Worm (Caenorhabditis elegans) whole organism, L3 larva: ENCODE data around the gene F49E8.8.
A peak's percentile ranks its signal among the peaks of the same experiment; 100 is the strongest.

Source experiments
- R02D3.7 ChIP-seq: fragments of 150-350 bp; optimal IDR thresholded peaks from 2 replicates; lab custom pipeline; 2014; ENCODE audit warnings: missing biosample characterization, missing genetic modification characterization
- aly-2 ChIP-seq: fragments of 150-350 bp; optimal IDR thresholded peaks from 2 replicates; lab custom pipeline; 2014; ENCODE audit warnings: missing biosample characterization, missing genetic modification characterization
- ama-1 ChIP-seq: fragments of 150-350 bp; optimal IDR thresholded peaks from 2 replicates; lab custom pipeline; 2018
- ceh-16 ChIP-seq: sonication (generic microtip); optimal IDR thresholded peaks from 2 replicates; lab custom pipeline; 2017; ENCODE audit warnings: missing biosample characterization, missing genetic modification characterization
- ceh-28 ChIP-seq: fragments of 150-350 bp; optimal IDR thresholded peaks from 2 replicates; lab custom pipeline; 2014; ENCODE audit warnings: missing biosample characterization, missing genetic modification reagents, missing genetic modification characterization
- ceh-9 ChIP-seq: sonication (generic microtip); optimal IDR thresholded peaks from 2 replicates; lab custom pipeline; 2018; ENCODE audit warnings: missing biosample characterization, missing genetic modification characterization
- daf-12 ChIP-seq: fragments of 150-350 bp; optimal IDR thresholded peaks from 2 replicates; lab custom pipeline; 2014; ENCODE audit warnings: missing biosample characterization, missing genetic modification reagents, missing genetic modification characterization
- egl-27 ChIP-seq: sonication (generic microtip); optimal IDR thresholded peaks from 4 replicates; lab custom pipeline; 2017; ENCODE audit warnings: missing biosample characterization, missing genetic modification reagents, missing genetic modification characterization
- egl-5 ChIP-seq: fragments of 150-350 bp; optimal IDR thresholded peaks from 2 replicates; lab custom pipeline; 2017; ENCODE audit warnings: missing biosample characterization, missing genetic modification reagents, missing genetic modification characterization, inconsistent platforms
- elt-2 ChIP-seq: sonication (generic microtip); optimal IDR thresholded peaks from 2 replicates; lab custom pipeline; 2016; ENCODE audit warnings: missing genetic modification reagents, mild to moderate bottlenecking, missing genetic modification characterization, missing compliant biosample characterization
- elt-3 ChIP-seq, 3 experiments: fragments of 150-350 bp in 1 of 3; sonication (generic microtip) in 2 of 3; optimal IDR thresholded peaks; 2 replicates in 2 of 3; 4 replicates in 1 of 3; lab custom pipeline; 2014 to 2017; ENCODE audit warnings: missing biosample characterization in 3 of 3, missing genetic modification characterization in 3 of 3
- eor-1 ChIP-seq, 2 experiments: fragments of 150-350 bp; optimal IDR thresholded peaks; 2 replicates each; lab custom pipeline; 2014 to 2018; ENCODE audit warnings: missing biosample characterization in 2 of 2, missing genetic modification characterization in 2 of 2
- fkh-10 ChIP-seq: sonication (generic microtip); optimal IDR thresholded peaks from 2 replicates; lab custom pipeline; 2017; ENCODE audit warnings: missing biosample characterization, missing genetic modification reagents, missing genetic modification characterization
- fkh-2 ChIP-seq: fragments of 150-350 bp; optimal IDR thresholded peaks from 2 replicates; lab custom pipeline; 2014; ENCODE audit warnings: missing biosample characterization, missing genetic modification reagents, missing genetic modification characterization
- hmg-11 ChIP-seq: sonication (generic microtip); optimal IDR thresholded peaks from 2 replicates; lab custom pipeline; 2016; ENCODE audit warnings: missing genetic modification characterization, missing compliant biosample characterization
- jun-1 ChIP-seq: fragments of 150-350 bp; optimal IDR thresholded peaks from 2 replicates; lab custom pipeline; 2014; ENCODE audit warnings: missing biosample characterization, missing genetic modification reagents, missing genetic modification characterization
- lin-15B ChIP-seq: fragments of 150-350 bp; optimal IDR thresholded peaks from 2 replicates; lab custom pipeline; 2014; ENCODE audit warnings: missing biosample characterization, missing genetic modification characterization
- lin-39 ChIP-seq: fragments of 150-350 bp; optimal IDR thresholded peaks from 2 replicates; lab custom pipeline; 2018; ENCODE audit warnings: missing biosample characterization, missing genetic modification reagents, missing genetic modification characterization
- lsy-12 ChIP-seq: sonication (generic microtip); optimal IDR thresholded peaks from 2 replicates; lab custom pipeline; 2016; ENCODE audit warnings: mild to moderate bottlenecking, missing genetic modification characterization, missing compliant biosample characterization
- mdl-1 ChIP-seq: fragments of 150-350 bp; optimal IDR thresholded peaks from 2 replicates; lab custom pipeline; 2014; ENCODE audit warnings: missing biosample characterization, missing genetic modification characterization
- nfya-1 ChIP-seq: sonication (generic microtip); optimal IDR thresholded peaks from 2 replicates; lab custom pipeline; 2017; ENCODE audit warnings: missing genetic modification characterization, mild to moderate bottlenecking, missing compliant biosample characterization, antibody characterized with exemption, moderate library complexity; ENCODE audit not compliant: insufficient read depth
- nhr-11 ChIP-seq: fragments of 150-350 bp; optimal IDR thresholded peaks from 2 replicates; lab custom pipeline; 2014; ENCODE audit warnings: missing biosample characterization, missing genetic modification characterization
- nhr-12 ChIP-seq: fragments of 150-350 bp; optimal IDR thresholded peaks from 2 replicates; lab custom pipeline; 2014; ENCODE audit warnings: missing biosample characterization, missing genetic modification characterization
- nhr-23 ChIP-seq: fragments of 150-350 bp; optimal IDR thresholded peaks from 2 replicates; lab custom pipeline; 2014; ENCODE audit warnings: missing biosample characterization, missing genetic modification reagents, missing genetic modification characterization
- nhr-237 ChIP-seq: fragments of 150-350 bp; optimal IDR thresholded peaks from 2 replicates; lab custom pipeline; 2014; ENCODE audit warnings: missing biosample characterization, missing genetic modification characterization
- nhr-25 ChIP-seq: sonication (generic microtip); optimal IDR thresholded peaks from 2 replicates; lab custom pipeline; 2017; ENCODE audit warnings: missing biosample characterization, missing genetic modification characterization
- nhr-28 ChIP-seq: fragments of 150-350 bp; optimal IDR thresholded peaks from 2 replicates; lab custom pipeline; 2014; ENCODE audit warnings: missing biosample characterization, missing genetic modification characterization
- nhr-67 ChIP-seq: fragments of 150-350 bp; optimal IDR thresholded peaks from 2 replicates; lab custom pipeline; 2014; ENCODE audit warnings: missing biosample characterization, missing genetic modification characterization
- nhr-77 ChIP-seq: fragments of 150-350 bp; optimal IDR thresholded peaks from 2 replicates; lab custom pipeline; 2014; ENCODE audit warnings: missing biosample characterization, missing genetic modification characterization
- pha-4 ChIP-seq: fragments of 150-350 bp; optimal IDR thresholded peaks from 2 replicates; lab custom pipeline; 2014; ENCODE audit warnings: missing biosample characterization, missing genetic modification reagents, missing genetic modification characterization
- pqm-1 ChIP-seq: fragments of 150-350 bp; optimal IDR thresholded peaks from 2 replicates; lab custom pipeline; 2017; ENCODE audit warnings: missing biosample characterization, missing genetic modification characterization, inconsistent platforms
- skn-1 ChIP-seq: fragments of 150-350 bp; optimal IDR thresholded peaks from 2 replicates; lab custom pipeline; 2014; ENCODE audit warnings: missing biosample characterization, missing genetic modification characterization
- snpc-4 ChIP-seq: fragments of 150-350 bp; optimal IDR thresholded peaks from 2 replicates; lab custom pipeline; 2014; ENCODE audit warnings: missing biosample characterization, missing genetic modification characterization
- tbx-2 ChIP-seq: sonication (generic microtip); optimal IDR thresholded peaks from 2 replicates; lab custom pipeline; 2016; ENCODE audit warnings: mild to moderate bottlenecking, missing genetic modification characterization, missing compliant biosample characterization
- unc-39 ChIP-seq: sonication (generic microtip); optimal IDR thresholded peaks from 4 replicates; lab custom pipeline; 2017; ENCODE audit warnings: missing biosample characterization, missing genetic modification characterization
- zag-1 ChIP-seq: fragments of 150-350 bp; optimal IDR thresholded peaks from 2 replicates; lab custom pipeline; 2014; ENCODE audit warnings: missing biosample characterization, missing genetic modification characterization
- ztf-11 ChIP-seq: fragments of 150-350 bp; optimal IDR thresholded peaks from 2 replicates; lab custom pipeline; 2014; ENCODE audit warnings: missing biosample characterization, missing genetic modification characterization
- ztf-4 ChIP-seq: fragments of 150-350 bp; optimal IDR thresholded peaks from 2 replicates; lab custom pipeline; 2014; ENCODE audit warnings: missing biosample characterization, missing genetic modification characterization

The F49E8.8 gene

ce11 chrIV:7573944-7574343, 17.5 kb downstream of the F49E8.8 start (continued):
- TF ChIP-seq daf-12, result no peak
- TF ChIP-seq aly-2, result peak; percentile 41
- peak; percentile 46 for TF ChIP-seq ztf-11 (tag; lab: Kevin White, UChicago)
- peak; percentile 44 for TF ChIP-seq ceh-16 (tag; lab: Kevin White, UChicago)
- TF ChIP-seq unc-39 (tag; lab: Kevin White, UChicago), result no peak
- TF ChIP-seq nhr-77 (tag; lab: Kevin White, UChicago), result peak; percentile 26
- no peak for TF ChIP-seq ceh-9
- no peak for TF ChIP-seq fkh-10 (GFP tag; lab: Kevin White, UChicago)
- TF ChIP-seq, all 47 proteins: peak for 23

ce11 chrIV:7575147-7575768, 18.8 kb downstream of the F49E8.8 start, which contains the start of gene cec-4:
Gene cec-4, plus strand, starts transcription at chrIV:7575718.
- TF ChIP-seq egl-5 (tag; lab: Kevin White, UChicago) (no peak), lsy-12 (tag; lab: Kevin White, UChicago) (no peak), ama-1 (no peak), nhr-237 (tag; lab: Kevin White, UChicago) (no peak), egl-27 (tag; lab: Kevin White, UChicago) (no peak), nhr-23 (tag; lab: Kevin White, UChicago) (no peak), eor-1 (tag; optimal IDR thresholded peaks at IDR 0.05; lab: Kevin White, UChicago) (no peak)

ce11 chrIV:7578281-7578680, 21.8 kb downstream of the F49E8.8 start, which contains the start of gene F32E10.5:
Gene F32E10.5, minus strand, starts transcription at chrIV:7578381.
- TF ChIP-seq nhr-11 (tag; lab: Kevin White, UChicago) (no peak), nhr-67 (tag; lab: Kevin White, UChicago) (no peak), fkh-2 (tag; lab: Kevin White, UChicago) (no peak), daf-12 (no peak), ceh-16 (tag; lab: Kevin White, UChicago) (no peak), ceh-9 (no peak), ama-1 (no peak), mdl-1 (tag; lab: Kevin White, UChicago) (no peak), snpc-4 (tag; lab: Kevin White, UChicago) (no peak), aly-2 (no peak), nfya-1 (tag; lab: Kevin White, UChicago) (no peak)
- TF ChIP-seq, all 47 proteins: peak for 0

- TF ChIP-seq lin-15B (tag; lab: Kevin White, UChicago) (peak; percentile 93), lsy-12 (tag; lab: Kevin White, UChicago) (peak; percentile 27), lin-39 (tag; lab: Kevin White, UChicago) (peak; percentile 88), nhr-25 (tag; lab: Kevin White, UChicago) (peak; percentile 79), skn-1 (no peak), elt-2 (tag; lab: Kevin White, UChicago) (peak; percentile 61), elt-3 (tag; optimal IDR thresholded peaks at IDR 0.05; lab: Kevin White, UChicago) (no peak), R02D3.7 (tag; lab: Kevin White, UChicago) (peak; percentile 13), ztf-4 (no peak), nhr-12 (tag; lab: Kevin White, UChicago) (no peak), tbx-2 (tag; lab: Kevin White, UChicago) (no peak), nhr-28 (tag; lab: Kevin White, UChicago) (no peak), nfya-1 (tag; lab: Kevin White, UChicago) (peak; percentile 95), hmg-11 (tag; lab: Kevin White, UChicago) (peak; percentile 85), egl-27 (tag; lab: Kevin White, UChicago) (peak; percentile 19), unc-39 (tag; lab: Kevin White, UChicago) (no peak), ceh-28 (tag; lab: Kevin White, UChicago) (peak; percentile 43), pqm-1 (peak; percentile 27), zag-1 (tag; lab: Kevin White, UChicago) (no peak), pha-4 (tag; lab: Kevin White, UChicago) (peak; percentile 88), jun-1 (peak; percentile 51), ceh-16 (tag; lab: Kevin White, UChicago) (no peak), daf-12 (no peak), snpc-4 (tag; lab: Kevin White, UChicago) (peak; percentile 66), nhr-23 (tag; lab: Kevin White, UChicago) (peak; percentile 74), egl-5 (tag; lab: Kevin White, UChicago) (peak; percentile 83)
Measured at ce11 chrIV:7580062-7580614, 23.7 kb downstream of the F49E8.8 start, which contains the start of the genes cec-5 and nol-10. Gene cec-5, minus strand, starts transcription at chrIV:7580112. Gene nol-10, plus strand, starts transcription at chrIV:7580597.
